Worm (Caenorhabditis elegans): Measurements from ENCODE around the gene clec-4.
"Not testable (repeated sequence)": the region's sequence is repeated elsewhere in the genome, so short reads cannot be mapped to it uniquely, and the experiment has no call there.

- TF ChIP-seq F22D6.2 (tag; optimal IDR thresholded peaks at IDR 0.05); F55B11.4 (tag; optimal IDR thresholded peaks at IDR 0.05; ENCODE audit: borderline replicate concordance, insufficient read depth); nfya-2 (GFP tag; IDR thresholded peaks at IDR 0.05): not testable (repeated sequence)
- TF ChIP-seq T07F8.4 (tag; optimal IDR thresholded peaks at IDR 0.05), result peak; percentile 69
- TF ChIP-seq hrde-1 (tag; optimal IDR thresholded peaks at IDR 0.05; ENCODE audit: borderline replicate concordance), result peak; percentile 64
These were observed 39.2 kb downstream of the clec-4 start for ce11 chrII:12541670-12542080.

All from whole organism, young adult.